Worm (Caenorhabditis elegans): ENCODE data around the gene C17C3.15.

Gene C17C3.15

ce11 chrII:5570272-5570671 lies at the start of gene C17C3.15, which contains the start of gene C17C3.1:
C17C3.15 (plus strand) TSS chrII:5570654.
C17C3.1 (plus strand) TSS chrII:5570572.
- TF ChIP-seq pha-4 (GFP tag; IDR thresholded peaks at IDR 0.05) (no peak), pha-4 (tag; optimal IDR thresholded peaks at IDR 0.05) (no peak), nhr-28 (tag; optimal IDR thresholded peaks at IDR 0.05) (peak; percentile 76)

ce11 chrII:5521411-5521810 lies 49.0 kb upstream of the C17C3.15 start, which contains the start of gene ZK177.12:
ZK177.12 (plus strand) TSS chrII:5521711.
- TF ChIP-seq daf-12 (tag; optimal IDR thresholded peaks at IDR 0.05) (no peak), dpl-1 (GFP tag; optimal IDR thresholded peaks at IDR 0.05) (no peak), ceh-32 (tag; optimal IDR thresholded peaks at IDR 0.05; ENCODE audit: poor library complexity) (no peak)

- TF ChIP-seq ZK546.5 (tag; optimal IDR thresholded peaks at IDR 0.05) (no peak), R02D3.7 (tag; optimal IDR thresholded peaks at IDR 0.05) (no peak), ceh-32 (tag; optimal IDR thresholded peaks at IDR 0.05; ENCODE audit: poor library complexity) (no peak), F37D6.2 (tag; optimal IDR thresholded peaks at IDR 0.05) (no peak), nhr-237 (tag; optimal IDR thresholded peaks at IDR 0.05) (no peak), ceh-82 (tag; optimal IDR thresholded peaks at IDR 0.05) (no peak), fos-1 (tag; optimal IDR thresholded peaks at IDR 0.05) (no peak), hlh-11 (tag; optimal IDR thresholded peaks at IDR 0.05) (no peak), F26F4.8 (GFP tag; conservative IDR thresholded peaks at IDR 0.05) (no peak), nhr-25 (tag; optimal IDR thresholded peaks at IDR 0.05; ENCODE audit: borderline replicate concordance, insufficient read depth) (no peak), unc-39 (tag; optimal IDR thresholded peaks at IDR 0.05) (no peak), lin-1 (GFP tag; IDR thresholded peaks at IDR 0.05) (no peak), ces-1 (GFP tag; optimal IDR thresholded peaks at IDR 0.05) (no peak), hlh-30 (tag; optimal IDR thresholded peaks at IDR 0.05; ENCODE audit: insufficient read depth) (no peak), daf-8 (GFP tag; IDR thresholded peaks at IDR 0.05) (no peak), zip-2 (tag; optimal IDR thresholded peaks at IDR 0.05) (no peak)
Observed at ce11 chrII:5522637-5523036, 47.8 kb upstream of the C17C3.15 start, which contains the start of gene ZK177.11. ZK177.11 (plus strand) TSS chrII:5522937.

ce11 chrII:5525297-5525696 lies 45.2 kb upstream of the C17C3.15 start, which contains the start of gene tbx-35:
tbx-35 (minus strand) TSS chrII:5525397.
- no peak for TF ChIP-seq mep-1 (tag; optimal IDR thresholded peaks at IDR 0.05)

ce11 chrII:5527841-5528240 lies 42.6 kb upstream of the C17C3.15 start, which contains the start of gene ZK177.1:
ZK177.1 (plus strand) TSS chrII:5528141.
- TF ChIP-seq zfp-2 (tag; optimal IDR thresholded peaks at IDR 0.05) (no peak), ctbp-1 (GFP tag; IDR thresholded peaks at IDR 0.05) (no peak), hmg-1.1 (GFP tag; IDR thresholded peaks at IDR 0.05) (no peak), saeg-2 (GFP tag; IDR thresholded peaks at IDR 0.05) (no peak), lin-39 (tag; optimal IDR thresholded peaks at IDR 0.05) (no peak), lin-38 (GFP tag; IDR thresholded peaks at IDR 0.05) (no peak), daf-8 (GFP tag; IDR thresholded peaks at IDR 0.05) (no peak), mdl-1 (tag; optimal IDR thresholded peaks at IDR 0.05) (no peak), hlh-30 (tag; optimal IDR thresholded peaks at IDR 0.05; ENCODE audit: insufficient read depth) (no peak), gei-8 (GFP tag; optimal IDR thresholded peaks at IDR 0.05) (no peak), attf-4 (tag; optimal IDR thresholded peaks at IDR 0.05) (no peak), sdz-12 (GFP tag; optimal IDR thresholded peaks at IDR 0.05) (no peak), Y105C5A.15 (GFP tag; IDR thresholded peaks at IDR 0.05) (no peak), Y75B8A.6 (GFP tag; IDR thresholded peaks at IDR 0.05) (no peak), ZK546.5 (tag; optimal IDR thresholded peaks at IDR 0.05) (no peak), zip-2 (tag; optimal IDR thresholded peaks at IDR 0.05) (no peak), nhr-25 (tag; optimal IDR thresholded peaks at IDR 0.05; ENCODE audit: borderline replicate concordance, insufficient read depth) (no peak), skn-1 (tag; optimal IDR thresholded peaks at IDR 0.05) (no peak), lim-7 (GFP tag; IDR thresholded peaks at IDR 0.05) (no peak)
